Worm (Caenorhabditis elegans): ENCODE data around the gene fbxa-76.
"Not testable (repeated sequence)": the region's sequence is repeated elsewhere in the genome, so short reads cannot be mapped to it uniquely, and the experiment has no call there.

- TF ChIP-seq flt-1 (GFP tag; IDR thresholded peaks at IDR 0.05); klf-2 (GFP tag; conservative IDR thresholded peaks at IDR 0.05); tab-1 (GFP tag; IDR thresholded peaks at IDR 0.05); med-1 (GFP tag; optimal IDR thresholded peaks at IDR 0.05; ENCODE audit: insufficient read depth); ztf-23 (GFP tag; IDR thresholded peaks at IDR 0.05): not testable (repeated sequence)
Measured at ce11 chrIII:1256519-1256918, 7.6 kb upstream of the fbxa-76 start, which contains the start of gene fbxa-208.
